Fruit fly (Drosophila melanogaster): ENCODE measurements around the gene Ythdc1.

Ythdc1 gene

dm6 chr3L:3343260-3343659 is 30.7 kb downstream of the Ythdc1 start:
- TF ChIP-seq kay (GFP tag; ENCODE audit: borderline replicate concordance) (peak; percentile 48), CG11617 (GFP tag; optimal IDR thresholded peaks at IDR 0.05) (no peak)

dm6 chr3L:3342307-3342940 is 31.5 kb downstream of the Ythdc1 start:
- TF ChIP-seq tj (GFP tag; optimal IDR thresholded peaks at IDR 0.05), result peak; percentile 66
- no peak for TF ChIP-seq CG7045 (GFP tag; optimal IDR thresholded peaks at IDR 0.05)
- TF ChIP-seq cnc (optimal IDR thresholded peaks at IDR 0.05), result no peak

- no peak for TF ChIP-seq CG12768 (GFP tag; optimal IDR thresholded peaks at IDR 0.05)
- no peak for TF ChIP-seq CG5204 (GFP tag; optimal IDR thresholded peaks at IDR 0.05)
- TF ChIP-seq kay (GFP tag; ENCODE audit: borderline replicate concordance), result peak; percentile 45
- peak; percentile 22 for TF ChIP-seq tj (GFP tag; optimal IDR thresholded peaks at IDR 0.05)
- no peak for TF ChIP-seq Mnt (GFP tag; optimal IDR thresholded peaks at IDR 0.05)
- TF ChIP-seq cnc (optimal IDR thresholded peaks at IDR 0.05), result no peak
- TF ChIP-seq CG7101 (tag; optimal IDR thresholded peaks at IDR 0.05), result peak; percentile 10
- peak; percentile 4 for TF ChIP-seq CG14711 (tag; optimal IDR thresholded peaks at IDR 0.05)
Observed at dm6 chr3L:3339695-3340226, 34.2 kb downstream of the Ythdc1 start.

- TF ChIP-seq CG7101 (tag; optimal IDR thresholded peaks at IDR 0.05) (no peak), CG14711 (tag; optimal IDR thresholded peaks at IDR 0.05) (peak; percentile 6)
Observed at dm6 chr3L:3338882-3339590, 34.9 kb downstream of the Ythdc1 start.

dm6 chr3L:3338028-3338855 is 35.7 kb downstream of the Ythdc1 start:
- TF ChIP-seq Mnt (GFP tag; optimal IDR thresholded peaks at IDR 0.05) (peak; percentile 14), ovo (GFP tag; optimal IDR thresholded peaks at IDR 0.05) (peak; percentile 97), CG1620 (GFP tag; optimal IDR thresholded peaks at IDR 0.05) (no peak), cnc (optimal IDR thresholded peaks at IDR 0.05) (no peak), kay (GFP tag; ENCODE audit: borderline replicate concordance) (peak; percentile 10), CG33017 (tag; optimal IDR thresholded peaks at IDR 0.05) (no peak), tj (GFP tag; optimal IDR thresholded peaks at IDR 0.05) (no peak), CG14711 (tag; optimal IDR thresholded peaks at IDR 0.05) (no peak), toe (GFP tag; optimal IDR thresholded peaks at IDR 0.05) (no peak), CG7045 (GFP tag; optimal IDR thresholded peaks at IDR 0.05) (no peak), cic (GFP tag; optimal IDR thresholded peaks at IDR 0.05) (no peak), pad (GFP tag; optimal IDR thresholded peaks at IDR 0.05) (no peak), CG7101 (tag; optimal IDR thresholded peaks at IDR 0.05) (no peak), Hr96 (GFP tag; optimal IDR thresholded peaks at IDR 0.05) (no peak), Crg-1 (GFP tag; optimal IDR thresholded peaks at IDR 0.05) (peak; percentile 17), bab1 (GFP tag; optimal IDR thresholded peaks at IDR 0.05) (no peak), CG11617 (GFP tag; optimal IDR thresholded peaks at IDR 0.05) (no peak), CG5204 (GFP tag; optimal IDR thresholded peaks at IDR 0.05) (no peak), CG12768 (GFP tag; optimal IDR thresholded peaks at IDR 0.05) (no peak), Clk (GFP tag; optimal IDR thresholded peaks at IDR 0.05) (no peak)

dm6 chr3L:3337345-3337928 is 36.5 kb downstream of the Ythdc1 start:
- TF ChIP-seq bab1 (GFP tag; optimal IDR thresholded peaks at IDR 0.05), result no peak

Measured in whole organism, adult.